2 worm cellular contexts compared by ENCODE assay signal in genomic region chrII:8930763-8931162, ce11.
TF ChIP-seq lines count a peak whose summit lies in the region.

Gene enol-1, plus strand, starts transcription at chrII:8930997.

TF ChIP-seq in whole organism, L4 larva, 104 proteins besides CTCF, POLR2A, EP300 and RAD21:
- no peak for TF ChIP-seq nhr-25 (tag; optimal IDR thresholded peaks at IDR 0.05; lab: Kevin White, UChicago; ENCODE audit: borderline replicate concordance, insufficient read depth)
- peak; percentile 15 for TF ChIP-seq unc-130 (GFP tag; optimal IDR thresholded peaks at IDR 0.05; lab: Kevin White, UChicago)
- no peak for TF ChIP-seq zag-1 (tag; optimal IDR thresholded peaks at IDR 0.05; lab: Kevin White, UChicago)
- peak; percentile 32 for TF ChIP-seq lin-38 (GFP tag; IDR thresholded peaks at IDR 0.05; lab: Robert Waterston, UW)
- TF ChIP-seq ctbp-1 (GFP tag; IDR thresholded peaks at IDR 0.05; lab: Robert Waterston, UW): no peak
- peak; percentile 69 for TF ChIP-seq ama-1 (optimal IDR thresholded peaks at IDR 0.05; lab: Kevin White, UChicago)
- no peak for TF ChIP-seq zfp-3 (GFP tag; conservative IDR thresholded peaks at IDR 0.05; lab: Robert Waterston, UW)
- TF ChIP-seq zip-2 (tag; optimal IDR thresholded peaks at IDR 0.05; lab: Kevin White, UChicago): no peak

TF ChIP-seq in whole organism, young adult, 124 proteins besides CTCF, POLR2A, EP300 and RAD21 (continues in another document):
- no peak for TF ChIP-seq C17E4.6 (GFP tag; IDR thresholded peaks at IDR 0.05; lab: Robert Waterston, UW)
- no peak for TF ChIP-seq Y56A3A.18 (GFP tag; IDR thresholded peaks at IDR 0.05; lab: Robert Waterston, UW)
- no peak for TF ChIP-seq ceh-58 (GFP tag; IDR thresholded peaks at IDR 0.05; lab: Robert Waterston, UW)
- TF ChIP-seq Y79H2A.3 (GFP tag; conservative IDR thresholded peaks at IDR 0.05; lab: Robert Waterston, UW): no peak
- TF ChIP-seq F22D6.2 (tag; optimal IDR thresholded peaks at IDR 0.05; lab: Kevin White, UChicago): no peak
- TF ChIP-seq F57C9.4 (tag; optimal IDR thresholded peaks at IDR 0.05; lab: Kevin White, UChicago): no peak
- no peak for TF ChIP-seq ama-1 (optimal IDR thresholded peaks at IDR 0.05; lab: Kevin White, UChicago)
- no peak for TF ChIP-seq ama-1 (GFP tag; optimal IDR thresholded peaks at IDR 0.05; lab: Kevin White, UChicago)
- no peak for TF ChIP-seq die-1 (tag; optimal IDR thresholded peaks at IDR 0.05; lab: Kevin White, UChicago)
- no peak for TF ChIP-seq somi-1 (GFP tag; optimal IDR thresholded peaks at IDR 0.05; lab: Kevin White, UChicago)
- no peak for TF ChIP-seq hlh-26 (GFP tag; conservative IDR thresholded peaks at IDR 0.05; lab: Robert Waterston, UW)
- no peak for TF ChIP-seq F52B5.7 (tag; optimal IDR thresholded peaks at IDR 0.05; lab: Kevin White, UChicago)
- TF ChIP-seq B0336.3 (GFP tag; IDR thresholded peaks at IDR 0.05; lab: Robert Waterston, UW): no peak; the same call in 1 of the 2 replicates
- TF ChIP-seq mcd-1 (GFP tag; IDR thresholded peaks at IDR 0.05; lab: Robert Waterston, UW): peak; percentile 18; the same call in 1 of the 2 replicates
- TF ChIP-seq snpc-3.4 (tag; optimal IDR thresholded peaks at IDR 0.05; lab: Kevin White, UChicago): peak; percentile 59
- no peak for TF ChIP-seq mxl-1 (tag; optimal IDR thresholded peaks at IDR 0.05; lab: Kevin White, UChicago)
- TF ChIP-seq mel-28 (tag; optimal IDR thresholded peaks at IDR 0.05; lab: Kevin White, UChicago; ENCODE audit: borderline replicate concordance): no peak
- peak; percentile 22 for TF ChIP-seq F49E8.2 (tag; optimal IDR thresholded peaks at IDR 0.05; lab: Kevin White, UChicago; ENCODE audit: insufficient read depth)
- TF ChIP-seq nhr-120 (GFP tag; IDR thresholded peaks at IDR 0.05; lab: Robert Waterston, UW): no peak
- TF ChIP-seq him-1 (tag; optimal IDR thresholded peaks at IDR 0.05; lab: Kevin White, UChicago): no peak
- TF ChIP-seq B0035.1 (tag; optimal IDR thresholded peaks at IDR 0.05; lab: Kevin White, UChicago): no peak
- peak; percentile 50 for TF ChIP-seq F33H1.4 (GFP tag; IDR thresholded peaks at IDR 0.05; lab: Robert Waterston, UW)
- TF ChIP-seq K12H6.12 (tag; optimal IDR thresholded peaks at IDR 0.05; lab: Kevin White, UChicago): no peak
- no peak for TF ChIP-seq cebp-1 (GFP tag; IDR thresholded peaks at IDR 0.05; lab: Robert Waterston, UW)
- TF ChIP-seq cebp-1 (tag; optimal IDR thresholded peaks at IDR 0.05; lab: Kevin White, UChicago): peak; percentile 12
- TF ChIP-seq rcor-1 (GFP tag; IDR thresholded peaks at IDR 0.05; lab: Robert Waterston, UW): no peak
- no peak for TF ChIP-seq ccch-3 (GFP tag; optimal IDR thresholded peaks at IDR 0.05; lab: Kevin White, UChicago)
- TF ChIP-seq snpc-1.3 (tag; optimal IDR thresholded peaks at IDR 0.05; lab: Kevin White, UChicago; ENCODE audit: insufficient read depth): no peak
- TF ChIP-seq lin-35 (GFP tag; optimal IDR thresholded peaks at IDR 0.05; lab: Kevin White, UChicago): no peak
- peak; percentile 10 for TF ChIP-seq tlf-1 (GFP tag; optimal IDR thresholded peaks at IDR 0.05; lab: Kevin White, UChicago)
- TF ChIP-seq hsf-1 (GFP tag; IDR thresholded peaks at IDR 0.05; lab: Robert Waterston, UW): peak; percentile 63
- 0 out of 2 replicates have a peak, but pooled peaks have one; percentile 14 for TF ChIP-seq K11D2.4 (GFP tag; IDR thresholded peaks at IDR 0.05; lab: Robert Waterston, UW)
- peak; percentile 15 for TF ChIP-seq lin-54 (GFP tag; optimal IDR thresholded peaks at IDR 0.05; lab: Kevin White, UChicago)
- TF ChIP-seq nhr-80 (tag; optimal IDR thresholded peaks at IDR 0.05; lab: Kevin White, UChicago): no peak
- TF ChIP-seq dpff-1 (tag; optimal IDR thresholded peaks at IDR 0.05; lab: Kevin White, UChicago): no peak
- no peak for TF ChIP-seq nhr-27 (tag; optimal IDR thresholded peaks at IDR 0.05; lab: Kevin White, UChicago)
- no peak for TF ChIP-seq hmg-20 (GFP tag; IDR thresholded peaks at IDR 0.05; lab: Robert Waterston, UW)
- TF ChIP-seq ceh-79 (tag; optimal IDR thresholded peaks at IDR 0.05; lab: Kevin White, UChicago): no peak
- peak; percentile 33 for TF ChIP-seq dpl-1 (GFP tag; optimal IDR thresholded peaks at IDR 0.05; lab: Kevin White, UChicago)
- no peak for TF ChIP-seq atf-7 (tag; optimal IDR thresholded peaks at IDR 0.05; lab: Kevin White, UChicago)
- TF ChIP-seq unc-130 (GFP tag; optimal IDR thresholded peaks at IDR 0.05; lab: Kevin White, UChicago): peak; percentile 45
- TF ChIP-seq ztf-3 (GFP tag; optimal IDR thresholded peaks at IDR 0.05; lab: Kevin White, UChicago): no peak
- TF ChIP-seq lir-1 (GFP tag; conservative IDR thresholded peaks at IDR 0.05; lab: Robert Waterston, UW): no peak
- TF ChIP-seq ceh-27 (GFP tag; optimal IDR thresholded peaks at IDR 0.05; lab: Kevin White, UChicago): no peak
- TF ChIP-seq pbrm-1 (GFP tag; IDR thresholded peaks at IDR 0.05; lab: Robert Waterston, UW): 0 out of 2 replicates have a peak, but pooled peaks have one; percentile 19
- no peak for TF ChIP-seq pha-4 (tag; optimal IDR thresholded peaks at IDR 0.05; lab: Kevin White, UChicago)
- no peak for TF ChIP-seq fkh-3 (tag; optimal IDR thresholded peaks at IDR 0.05; lab: Kevin White, UChicago)
- no peak for TF ChIP-seq bed-2 (GFP tag; IDR thresholded peaks at IDR 0.05; lab: Robert Waterston, UW)
- peak; percentile 77 for TF ChIP-seq efl-1 (GFP tag; optimal IDR thresholded peaks at IDR 0.05; lab: Kevin White, UChicago)
- TF ChIP-seq tbp1 (GFP tag; optimal IDR thresholded peaks at IDR 0.05; lab: Kevin White, UChicago): no peak
- no peak for TF ChIP-seq aptf-3 (GFP tag; IDR thresholded peaks at IDR 0.05; lab: Robert Waterston, UW)
- TF ChIP-seq ekl-4 (GFP tag; IDR thresholded peaks at IDR 0.05; lab: Robert Waterston, UW): no peak
- TF ChIP-seq lsl-1 (GFP tag; optimal IDR thresholded peaks at IDR 0.05; lab: Kevin White, UChicago): peak; percentile 34
- TF ChIP-seq egl-44 (GFP tag; IDR thresholded peaks at IDR 0.05; lab: Robert Waterston, UW): no peak
- TF ChIP-seq F10E7.11 (tag; optimal IDR thresholded peaks at IDR 0.05; lab: Kevin White, UChicago): no peak
- TF ChIP-seq athp-1 (tag; optimal IDR thresholded peaks at IDR 0.05; lab: Kevin White, UChicago): peak; percentile 5
- peak; percentile 80; the same call in 1 of the 2 replicates for TF ChIP-seq Y95B8A.8 (GFP tag; IDR thresholded peaks at IDR 0.05; lab: Robert Waterston, UW)
- no peak for TF ChIP-seq Y53G8AR.9 (GFP tag; conservative IDR thresholded peaks at IDR 0.05; lab: Robert Waterston, UW)
- TF ChIP-seq nfya-1 (tag; optimal IDR thresholded peaks at IDR 0.05; lab: Kevin White, UChicago; ENCODE audit: borderline replicate concordance, insufficient read depth): no peak
- TF ChIP-seq ztf-22 (GFP tag; optimal IDR thresholded peaks at IDR 0.05; lab: Kevin White, UChicago): no peak
- TF ChIP-seq egl-18 (GFP tag; IDR thresholded peaks at IDR 0.05; lab: Robert Waterston, UW): no peak
- TF ChIP-seq ceh-91 (GFP tag; IDR thresholded peaks at IDR 0.05; lab: Robert Waterston, UW): peak; percentile 70
- no peak for TF ChIP-seq ztf-25 (GFP tag; IDR thresholded peaks at IDR 0.05; lab: Robert Waterston, UW)
- peak; percentile 65; the same call in 1 of the 2 replicates for TF ChIP-seq D2030.7 (GFP tag; IDR thresholded peaks at IDR 0.05; lab: Robert Waterston, UW)
- peak; percentile 66 for TF ChIP-seq xnd-1 (tag; optimal IDR thresholded peaks at IDR 0.05; lab: Kevin White, UChicago)
- no peak for TF ChIP-seq cebp-2 (GFP tag; IDR thresholded peaks at IDR 0.05; lab: Robert Waterston, UW)
- no peak for TF ChIP-seq F37B4.10 (GFP tag; IDR thresholded peaks at IDR 0.05; lab: Robert Waterston, UW)
- TF ChIP-seq madf-8 (GFP tag; conservative IDR thresholded peaks at IDR 0.05; lab: Robert Waterston, UW): peak; percentile 85
- no peak for TF ChIP-seq gei-17 (GFP tag; optimal IDR thresholded peaks at IDR 0.05; lab: Kevin White, UChicago)
- no peak for TF ChIP-seq zfh-2 (GFP tag; conservative IDR thresholded peaks at IDR 0.05; lab: Robert Waterston, UW)
- no peak for TF ChIP-seq ZK185.1 (tag; optimal IDR thresholded peaks at IDR 0.05; lab: Kevin White, UChicago; ENCODE audit: poor library complexity, severe bottlenecking)
- TF ChIP-seq dox-1 (GFP tag; IDR thresholded peaks at IDR 0.05; lab: Robert Waterston, UW): no peak
- no peak for TF ChIP-seq tbx-9 (tag; optimal IDR thresholded peaks at IDR 0.05; lab: Kevin White, UChicago; ENCODE audit: borderline replicate concordance)
- no peak for TF ChIP-seq F39B2.1 (GFP tag; IDR thresholded peaks at IDR 0.05; lab: Robert Waterston, UW)
- no peak for TF ChIP-seq repo-1 (tag; optimal IDR thresholded peaks at IDR 0.05; lab: Kevin White, UChicago)
- no peak for TF ChIP-seq nfyb-1 (GFP tag; IDR thresholded peaks at IDR 0.05; lab: Robert Waterston, UW)
- no peak for TF ChIP-seq T07F8.4 (tag; optimal IDR thresholded peaks at IDR 0.05; lab: Kevin White, UChicago)
- no peak for TF ChIP-seq nhr-90 (tag; optimal IDR thresholded peaks at IDR 0.05; lab: Kevin White, UChicago)
- no peak for TF ChIP-seq hmg-1.2 (GFP tag; IDR thresholded peaks at IDR 0.05; lab: Robert Waterston, UW)
- TF ChIP-seq T26A5.8 (tag; optimal IDR thresholded peaks at IDR 0.05; lab: Kevin White, UChicago): no peak
- 0 out of 2 replicates have a peak, but pooled peaks have one; percentile 30 for TF ChIP-seq attf-6 (GFP tag; IDR thresholded peaks at IDR 0.05; lab: Robert Waterston, UW)
- TF ChIP-seq unc-62 (GFP tag; optimal IDR thresholded peaks at IDR 0.05; lab: Kevin White, UChicago): no peak
- no peak for TF ChIP-seq mes-4 (tag; optimal IDR thresholded peaks at IDR 0.05; lab: Kevin White, UChicago)
- no peak for TF ChIP-seq nhr-179 (tag; optimal IDR thresholded peaks at IDR 0.05; lab: Kevin White, UChicago)
- no peak for TF ChIP-seq snpc-4 (GFP tag; optimal IDR thresholded peaks at IDR 0.05; lab: Kevin White, UChicago)
- TF ChIP-seq snpc-4 (tag; optimal IDR thresholded peaks at IDR 0.05; lab: Kevin White, UChicago): no peak
- no peak for TF ChIP-seq attf-3 (GFP tag; conservative IDR thresholded peaks at IDR 0.05; lab: Robert Waterston, UW)

Comparison
In these comparisons a context has a peak if more than half of its experiments do, and no peak if none do; other contexts are left out.
1. Of the 7 proteins assayed by ChIP-seq in both whole organism, young adult and whole organism, L4 larva: peak only in whole organism, young adult: F49E8.2 and dpl-1; only in whole organism, L4 larva: ama-1; in both: unc-130; in neither: 3.